Fruit fly (Drosophila melanogaster) whole organism, prepupa: ENCODE measurements around the gene Scgalpha.

ENCODE experiments used
- CG6276 ChIP-seq: fragments of 200-800 bp; sonication (Bioruptor generic); optimal IDR thresholded peaks from 2 replicates; lab custom pipeline; 2017; ENCODE audit warnings: missing biosample characterization, mild to moderate bottlenecking, missing genetic modification characterization
- acj6 ChIP-seq: fragments of 200-800 bp; sonication (Bioruptor generic); optimal IDR thresholded peaks from 3 replicates; lab custom pipeline; 2016; ENCODE audit warnings: missing biosample characterization, missing genetic modification characterization
- fd59A ChIP-seq: fragments of 200-800 bp; sonication (Bioruptor generic); optimal IDR thresholded peaks from 2 replicates; lab custom pipeline; 2017; ENCODE audit warnings: missing biosample characterization, mild to moderate bottlenecking, missing genetic modification characterization, missing genetic modification reagents
- fd85E ChIP-seq: fragments of 200-800 bp; sonication (Bioruptor generic); optimal IDR thresholded peaks from 3 replicates; lab custom pipeline; 2016; ENCODE audit warnings: missing biosample characterization, missing genetic modification characterization
- net ChIP-seq: fragments of 200-800 bp; sonication (Bioruptor generic); optimal IDR thresholded peaks from 3 replicates; lab custom pipeline; 2016; ENCODE audit warnings: missing biosample characterization, missing genetic modification characterization

DNA sequence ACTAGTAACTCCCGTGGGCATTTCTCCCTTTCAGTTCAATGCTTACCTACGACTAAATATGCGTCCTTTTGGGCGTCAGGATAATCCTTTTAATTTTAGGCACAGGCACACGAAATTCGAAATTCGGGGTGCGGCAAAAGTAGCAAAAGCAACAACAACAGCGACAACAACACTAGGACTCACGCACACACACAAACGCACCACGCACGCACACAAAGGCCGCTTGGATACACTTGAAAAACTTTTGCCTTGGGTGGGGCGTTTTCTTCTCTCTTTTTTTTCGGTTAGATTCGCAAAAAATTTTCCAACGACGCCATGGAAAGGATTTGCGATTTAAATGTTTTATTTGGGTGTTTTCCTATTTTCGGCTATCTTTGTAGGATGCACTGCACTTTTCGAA, 6.8 kb upstream of the Scgalpha start:
- TF ChIP-seq net (GFP tag; lab: Kevin White, UChicago) (no peak), CG6276 (GFP tag; lab: Kevin White, UChicago) (no peak), fd85E (GFP tag; lab: Kevin White, UChicago) (no peak), fd59A (GFP tag; lab: Kevin White, UChicago) (no peak), acj6 (GFP tag; lab: Kevin White, UChicago) (no peak)
